Comparison of ENCODE assay signal across 5 fruit fly cellular contexts in the genomic region with DNA sequence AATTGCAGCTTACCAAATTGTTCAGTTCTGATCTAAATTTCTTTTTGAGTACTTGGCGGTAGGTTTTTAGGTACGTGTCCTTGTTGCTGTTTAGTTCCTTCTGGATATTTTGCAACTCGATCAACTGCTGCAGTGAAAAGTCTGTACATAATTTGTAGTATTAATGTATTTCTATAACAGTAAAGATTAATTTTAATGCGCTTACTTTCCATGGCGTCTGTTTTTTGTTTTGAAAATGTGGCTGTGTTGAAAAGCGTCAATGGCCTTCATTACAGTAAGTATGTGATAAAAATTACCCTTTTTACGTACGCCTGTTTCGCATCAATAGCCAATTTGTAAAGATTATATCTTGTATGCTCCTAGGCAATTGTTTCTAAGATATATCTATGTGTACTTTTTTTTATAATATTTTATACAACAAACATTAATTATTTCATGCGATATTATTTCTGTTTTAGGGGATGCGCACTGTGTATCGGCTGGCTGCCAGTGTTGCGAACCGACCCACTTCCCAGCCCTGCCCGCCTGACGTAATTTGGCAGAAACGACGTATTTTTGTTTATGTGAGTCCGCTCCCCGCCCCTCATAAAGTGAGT.
TF ChIP-seq lines count a peak whose summit lies in the region.

A gene (minus strand): TSS at position 236 of the 596 bp plus-strand sequence.
A gene (plus strand): TSS at position 489 of the 596 bp plus-strand sequence.

- peak; percentile 29 for TF ChIP-seq CTCF in whole organism, embryonic (GFP tag; optimal IDR thresholded peaks at IDR 0.05; lab: Kevin White, UChicago)

TF ChIP-seq in whole organism, adult, 20 proteins besides CTCF, POLR2A, EP300 and RAD21 (continues in another document):
- TF ChIP-seq tj (GFP tag; optimal IDR thresholded peaks at IDR 0.05; lab: Kevin White, UChicago) = peak; percentile 74
- TF ChIP-seq CG5204 (GFP tag; optimal IDR thresholded peaks at IDR 0.05; lab: Kevin White, UChicago) = peak; percentile 92
- no peak for TF ChIP-seq Hr96 (GFP tag; optimal IDR thresholded peaks at IDR 0.05; lab: Kevin White, UChicago)
- peak; percentile 97 for TF ChIP-seq CG7101 (tag; optimal IDR thresholded peaks at IDR 0.05; lab: Kevin White, UChicago)
- TF ChIP-seq ovo (GFP tag; optimal IDR thresholded peaks at IDR 0.05; lab: Kevin White, UChicago) = peak; percentile 93
- peak; percentile 93 for TF ChIP-seq CG1620 (GFP tag; optimal IDR thresholded peaks at IDR 0.05; lab: Kevin White, UChicago)
- TF ChIP-seq Mnt (GFP tag; optimal IDR thresholded peaks at IDR 0.05; lab: Kevin White, UChicago) = peak; percentile 88
- TF ChIP-seq CG12768 (GFP tag; optimal IDR thresholded peaks at IDR 0.05; lab: Kevin White, UChicago) = peak; percentile 98
- TF ChIP-seq CG14711 (tag; optimal IDR thresholded peaks at IDR 0.05; lab: Kevin White, UChicago) = peak; percentile 90
- peak; percentile 90 for TF ChIP-seq pad (GFP tag; optimal IDR thresholded peaks at IDR 0.05; lab: Kevin White, UChicago)
- peak; percentile 96 for TF ChIP-seq CG7045 (GFP tag; optimal IDR thresholded peaks at IDR 0.05; lab: Kevin White, UChicago)
- no peak for TF ChIP-seq cnc (optimal IDR thresholded peaks at IDR 0.05; lab: Kevin White, UChicago)
- TF ChIP-seq Clk (GFP tag; optimal IDR thresholded peaks at IDR 0.05; lab: Kevin White, UChicago) = peak; percentile 80
- TF ChIP-seq Crg-1 (GFP tag; optimal IDR thresholded peaks at IDR 0.05; lab: Kevin White, UChicago) = peak; percentile 97
- TF ChIP-seq CG33017 (tag; optimal IDR thresholded peaks at IDR 0.05; lab: Kevin White, UChicago) = peak; percentile 95
- TF ChIP-seq kay (GFP tag; lab: Kevin White, UChicago; ENCODE audit: borderline replicate concordance) = peak; percentile 91

TF ChIP-seq in whole organism, embryonic, 481 proteins besides CTCF, POLR2A, EP300 and RAD21 (continues in another document):
- TF ChIP-seq dimm (GFP tag; IDR thresholded peaks at IDR 0.05; lab: Robert Waterston, UW) (peak; percentile 95), bab2 (GFP tag; optimal IDR thresholded peaks at IDR 0.05; lab: Kevin White, UChicago) (peak; percentile 84), CG4854 (GFP tag; optimal IDR thresholded peaks at IDR 0.05; lab: Kevin White, UChicago) (peak; percentile 84), Dp (GFP tag; optimal IDR thresholded peaks at IDR 0.05; lab: Kevin White, UChicago) (peak; percentile 75), CG4360 (GFP tag; IDR thresholded peaks at IDR 0.05; lab: Robert Waterston, UW) (peak; percentile 83), stc (GFP tag; IDR thresholded peaks at IDR 0.05; lab: Robert Waterston, UW) (peak; percentile 97), CG3281 (GFP tag; optimal IDR thresholded peaks at IDR 0.05; lab: Kevin White, UChicago) (peak; percentile 94), lola (GFP tag; optimal IDR thresholded peaks at IDR 0.05; lab: Kevin White, UChicago) (peak in 1 of 3 experiments; percentile 91), CG34224 (GFP tag; IDR thresholded peaks at IDR 0.05; lab: Robert Waterston, UW; ENCODE audit: partially characterized antibody) (no peak), Side (GFP tag; optimal IDR thresholded peaks at IDR 0.05; lab: Kevin White, UChicago) (peak; percentile 70), CG9876 (GFP tag; optimal IDR thresholded peaks at IDR 0.05; lab: Kevin White, UChicago) (peak; percentile 48), Usf (GFP tag; optimal IDR thresholded peaks at IDR 0.05; lab: Kevin White, UChicago) (peak; percentile 91), insv (GFP tag; optimal IDR thresholded peaks at IDR 0.05; lab: Kevin White, UChicago) (peak in 1 of 2 experiments; percentile 72), CG14710 (tag; optimal IDR thresholded peaks at IDR 0.05; lab: Kevin White, UChicago) (peak; percentile 96), dm (GFP tag; optimal IDR thresholded peaks at IDR 0.05; lab: Kevin White, UChicago) (peak; percentile 71), chn (GFP tag; optimal IDR thresholded peaks at IDR 0.05; lab: Kevin White, UChicago) (peak; percentile 86)

TF ChIP-seq in whole organism, prepupa, 60 proteins besides CTCF, POLR2A, EP300 and RAD21 (continues in another document):
- TF ChIP-seq Smox (GFP tag; optimal IDR thresholded peaks at IDR 0.05; lab: Kevin White, UChicago) (peak; percentile 95), dsx (GFP tag; optimal IDR thresholded peaks at IDR 0.05; lab: Kevin White, UChicago; ENCODE audit: poor library complexity, severe bottlenecking) (peak; percentile 88), pdm3 (GFP tag; optimal IDR thresholded peaks at IDR 0.05; lab: Kevin White, UChicago) (peak; percentile 94), Hr38 (GFP tag; optimal IDR thresholded peaks at IDR 0.05; lab: Kevin White, UChicago) (no peak), CG6163 (GFP tag; IDR thresholded peaks at IDR 0.05; lab: Robert Waterston, UW) (peak; percentile 98), CG7368 (GFP tag; optimal IDR thresholded peaks at IDR 0.05; lab: Kevin White, UChicago) (peak; percentile 94), CG10631 (GFP tag; optimal IDR thresholded peaks at IDR 0.05; lab: Kevin White, UChicago) (peak; percentile 97), Eip78C (GFP tag; lab: Kevin White, UChicago) (peak; percentile 98), Ets21C (GFP tag; optimal IDR thresholded peaks at IDR 0.05; lab: Kevin White, UChicago) (peak; percentile 91), Eip75B (GFP tag; optimal IDR thresholded peaks at IDR 0.05; lab: Kevin White, UChicago) (peak; percentile 94), CG6854 (GFP tag; optimal IDR thresholded peaks at IDR 0.05; lab: Kevin White, UChicago) (peak; percentile 93), fd59A (GFP tag; optimal IDR thresholded peaks at IDR 0.05; lab: Kevin White, UChicago) (peak; percentile 90), CG6808 (GFP tag; optimal IDR thresholded peaks at IDR 0.05; lab: Kevin White, UChicago) (peak; percentile 92), net (GFP tag; optimal IDR thresholded peaks at IDR 0.05; lab: Kevin White, UChicago) (peak; percentile 94), CG11294 (GFP tag; IDR thresholded peaks at IDR 0.05; lab: Robert Waterston, UW) (peak; percentile 95), Hr39 (GFP tag; optimal IDR thresholded peaks at IDR 0.05; lab: Kevin White, UChicago) (peak; percentile 93), Sox15 (GFP tag; optimal IDR thresholded peaks at IDR 0.05; lab: Kevin White, UChicago) (peak; percentile 94)

TF ChIP-seq in whole organism, pupa, 21 proteins besides CTCF, POLR2A, EP300 and RAD21 (continues in another document):
- TF ChIP-seq CG14655 (GFP tag; optimal IDR thresholded peaks at IDR 0.05; lab: Kevin White, UChicago) = peak; percentile 94
- peak; percentile 95 for TF ChIP-seq CG12605 (GFP tag; IDR thresholded peaks at IDR 0.05; lab: Robert Waterston, UW)
- no peak for TF ChIP-seq CG13204 (GFP tag; optimal IDR thresholded peaks at IDR 0.05; lab: Kevin White, UChicago)
- TF ChIP-seq Pif1B (GFP tag; optimal IDR thresholded peaks at IDR 0.05; lab: Kevin White, UChicago) = peak; percentile 94
- TF ChIP-seq Ets98B (GFP tag; IDR thresholded peaks at IDR 0.05; lab: Robert Waterston, UW) = peak; percentile 97
- peak; percentile 96 for TF ChIP-seq CG8159 (tag; optimal IDR thresholded peaks at IDR 0.05; lab: Kevin White, UChicago)
- peak; percentile 93 for TF ChIP-seq CG17806 (tag; optimal IDR thresholded peaks at IDR 0.05; lab: Kevin White, UChicago)
- peak; percentile 95 for TF ChIP-seq CG15710 (tag; optimal IDR thresholded peaks at IDR 0.05; lab: Kevin White, UChicago)
- peak; percentile 92 for TF ChIP-seq CG34367 (tag; optimal IDR thresholded peaks at IDR 0.05; lab: Kevin White, UChicago)
- TF ChIP-seq gl (tag; optimal IDR thresholded peaks at IDR 0.05; lab: Kevin White, UChicago) = peak; percentile 79
- TF ChIP-seq D1 (tag; optimal IDR thresholded peaks at IDR 0.05; lab: Kevin White, UChicago) = peak; percentile 80
- peak; percentile 93 for TF ChIP-seq Pif1A (GFP tag; optimal IDR thresholded peaks at IDR 0.05; lab: Kevin White, UChicago)
- peak; percentile 94 for TF ChIP-seq CG8301 (tag; optimal IDR thresholded peaks at IDR 0.05; lab: Kevin White, UChicago)
- peak; percentile 93 for TF ChIP-seq CG9948 (tag; optimal IDR thresholded peaks at IDR 0.05; lab: Kevin White, UChicago)
- peak; percentile 95 for TF ChIP-seq Snoo (tag; optimal IDR thresholded peaks at IDR 0.05; lab: Kevin White, UChicago)
- peak; percentile 93 for TF ChIP-seq CG10348 (GFP tag; IDR thresholded peaks at IDR 0.05; lab: Robert Waterston, UW)
- TF ChIP-seq CG32121 (GFP tag; IDR thresholded peaks at IDR 0.05; lab: Robert Waterston, UW) = peak; percentile 97
- peak; percentile 96 for TF ChIP-seq fd96Ca (GFP tag; IDR thresholded peaks at IDR 0.05; lab: Robert Waterston, UW)
- TF ChIP-seq EcR (GFP tag; optimal IDR thresholded peaks at IDR 0.05; lab: Kevin White, UChicago) = peak; percentile 61

TF ChIP-seq in whole organism, wandering third instar larva, 38 proteins besides CTCF, POLR2A, EP300 and RAD21 (continues in another document):
- no peak for TF ChIP-seq dl (GFP tag; optimal IDR thresholded peaks at IDR 0.05; lab: Kevin White, UChicago; ENCODE audit: insufficient read depth in 1 of 2, partially characterized antibody in 2 of 2)
- peak; percentile 95 for TF ChIP-seq sage (GFP tag; optimal IDR thresholded peaks at IDR 0.05; lab: Kevin White, UChicago)
- peak; percentile 77 for TF ChIP-seq CG32264 (GFP tag; optimal IDR thresholded peaks at IDR 0.05; lab: Kevin White, UChicago)
- peak; percentile 64 for TF ChIP-seq Myc (optimal IDR thresholded peaks at IDR 0.05; lab: Kevin White, UChicago)
- peak; percentile 58 for TF ChIP-seq Mio (GFP tag; optimal IDR thresholded peaks at IDR 0.05; lab: Kevin White, UChicago)
- TF ChIP-seq Dif (GFP tag; optimal IDR thresholded peaks at IDR 0.05; lab: Kevin White, UChicago; ENCODE audit: partially characterized antibody) = no peak
- TF ChIP-seq rgr (GFP tag; optimal IDR thresholded peaks at IDR 0.05; lab: Kevin White, UChicago) = peak; percentile 97
- no peak for TF ChIP-seq lola (GFP tag; optimal IDR thresholded peaks at IDR 0.05; lab: Kevin White, UChicago)
- peak; percentile 93 for TF ChIP-seq ey (GFP tag; optimal IDR thresholded peaks at IDR 0.05; lab: Kevin White, UChicago)
- TF ChIP-seq CrebA (GFP tag; optimal IDR thresholded peaks at IDR 0.05; lab: Kevin White, UChicago; ENCODE audit: borderline replicate concordance) = no peak
- TF ChIP-seq woc (GFP tag; optimal IDR thresholded peaks at IDR 0.05; lab: Kevin White, UChicago) = peak; percentile 93
- TF ChIP-seq GATAd (GFP tag; optimal IDR thresholded peaks at IDR 0.05; lab: Kevin White, UChicago) = peak; percentile 69
- TF ChIP-seq Abd-B (GFP tag; optimal IDR thresholded peaks at IDR 0.05; lab: Kevin White, UChicago) = no peak
- peak; percentile 93 for TF ChIP-seq br (GFP tag; optimal IDR thresholded peaks at IDR 0.05; lab: Kevin White, UChicago)
- TF ChIP-seq N (GFP tag; optimal IDR thresholded peaks at IDR 0.05; lab: Kevin White, UChicago) = no peak
- TF ChIP-seq fru (GFP tag; optimal IDR thresholded peaks at IDR 0.05; lab: Kevin White, UChicago) = peak; percentile 94
- peak; percentile 95 for TF ChIP-seq Hnf4 (GFP tag; optimal IDR thresholded peaks at IDR 0.05; lab: Kevin White, UChicago)
- peak; percentile 65 for TF ChIP-seq Hr83 (GFP tag; optimal IDR thresholded peaks at IDR 0.05; lab: Kevin White, UChicago; ENCODE audit: poor library complexity, severe bottlenecking)
- no peak for TF ChIP-seq Vsx2 (GFP tag; optimal IDR thresholded peaks at IDR 0.05; lab: Kevin White, UChicago; ENCODE audit: partially characterized antibody)
- TF ChIP-seq Sp1 (GFP tag; optimal IDR thresholded peaks at IDR 0.05; lab: Kevin White, UChicago) = peak; percentile 96
